Worm (Caenorhabditis elegans) whole organism, L2 larva: ENCODE data around the gene mrp-5.

Experiments used
- C34F6.9 ChIP-seq: fragments of 150-350 bp; optimal IDR thresholded peaks from 2 replicates; lab custom pipeline; 2014; ENCODE audit warnings: missing biosample characterization, missing genetic modification characterization
- F13H6.1 ChIP-seq: sonication (generic microtip); optimal IDR thresholded peaks from 2 replicates; lab custom pipeline; 2016; ENCODE audit warnings: missing genetic modification characterization, missing compliant biosample characterization
- R02D3.7 ChIP-seq: fragments of 150-350 bp; optimal IDR thresholded peaks from 2 replicates; lab custom pipeline; 2014; ENCODE audit warnings: missing biosample characterization, missing genetic modification characterization
- alr-1 ChIP-seq: fragments of 150-350 bp; optimal IDR thresholded peaks from 2 replicates; lab custom pipeline; 2014; ENCODE audit warnings: missing biosample characterization, missing genetic modification characterization
- aly-2 ChIP-seq: fragments of 150-350 bp; optimal IDR thresholded peaks from 2 replicates; lab custom pipeline; 2014; ENCODE audit warnings: missing biosample characterization, missing genetic modification characterization
- ama-1 ChIP-seq: fragments of 150-350 bp; optimal IDR thresholded peaks from 2 replicates; lab custom pipeline; 2018; ENCODE audit warnings: inconsistent platforms
- ceh-16 ChIP-seq: fragments of 150-350 bp; optimal IDR thresholded peaks from 2 replicates; lab custom pipeline; 2014; ENCODE audit warnings: missing biosample characterization, missing genetic modification characterization
- ceh-82 ChIP-seq: fragments of 150-350 bp; optimal IDR thresholded peaks from 2 replicates; lab custom pipeline; 2014; ENCODE audit warnings: missing biosample characterization, missing genetic modification characterization
- crh-2 ChIP-seq: sonication (generic microtip); optimal IDR thresholded peaks from 2 replicates; lab custom pipeline; 2017; ENCODE audit warnings: missing biosample characterization, missing genetic modification characterization
- dmd-4 ChIP-seq: sonication (generic microtip); optimal IDR thresholded peaks from 2 replicates; lab custom pipeline; 2017; ENCODE audit warnings: missing biosample characterization, missing genetic modification characterization
- egl-27 ChIP-seq: sonication (generic microtip); optimal IDR thresholded peaks from 3 replicates; lab custom pipeline; 2017; ENCODE audit warnings: missing biosample characterization, missing genetic modification reagents, missing genetic modification characterization
- fos-1 ChIP-seq: fragments of 150-350 bp; optimal IDR thresholded peaks from 2 replicates; lab custom pipeline; 2014; ENCODE audit warnings: missing biosample characterization, missing genetic modification characterization
- gmeb-1 ChIP-seq: fragments of 150-350 bp; optimal IDR thresholded peaks from 2 replicates; lab custom pipeline; 2014; ENCODE audit warnings: missing biosample characterization, missing genetic modification characterization
- lin-13 ChIP-seq: fragments of 150-350 bp; optimal IDR thresholded peaks from 2 replicates; lab custom pipeline; 2014; ENCODE audit warnings: missing biosample characterization, missing genetic modification reagents, missing genetic modification characterization
- lin-39 ChIP-seq: fragments of 150-350 bp; optimal IDR thresholded peaks from 2 replicates; lab custom pipeline; 2014; ENCODE audit warnings: missing biosample characterization, missing genetic modification reagents, missing genetic modification characterization
- lsy-2 ChIP-seq, 2 experiments: fragments of 150-350 bp in 1 of 2; sonication (generic microtip) in 1 of 2; optimal IDR thresholded peaks; 2 replicates each; lab custom pipeline; 2014 to 2017; ENCODE audit warnings: missing biosample characterization in 2 of 2, missing genetic modification characterization in 2 of 2
- mab-5 ChIP-seq: fragments of 150-350 bp; optimal IDR thresholded peaks from 2 replicates; lab custom pipeline; 2014; ENCODE audit warnings: missing biosample characterization, missing genetic modification characterization
- mdl-1 ChIP-seq, 2 experiments: fragments of 150-350 bp in 1 of 2; sonication (generic microtip) in 1 of 2; optimal IDR thresholded peaks; 2 replicates each; lab custom pipeline; 2017; ENCODE audit warnings: missing biosample characterization in 2 of 2, missing genetic modification characterization in 2 of 2
- nhr-11 ChIP-seq: fragments of 150-350 bp; optimal IDR thresholded peaks from 2 replicates; lab custom pipeline; 2014; ENCODE audit warnings: missing biosample characterization, missing genetic modification characterization
- nhr-12 ChIP-seq: fragments of 150-350 bp; optimal IDR thresholded peaks from 2 replicates; lab custom pipeline; 2014; ENCODE audit warnings: missing biosample characterization, missing genetic modification characterization
- nhr-129 ChIP-seq: fragments of 150-350 bp; optimal IDR thresholded peaks from 2 replicates; lab custom pipeline; 2014; ENCODE audit warnings: missing biosample characterization, missing genetic modification characterization
- nhr-21 ChIP-seq: fragments of 150-350 bp; optimal IDR thresholded peaks from 2 replicates; lab custom pipeline; 2014; ENCODE audit warnings: missing biosample characterization, missing genetic modification characterization
- nhr-237 ChIP-seq: fragments of 150-350 bp; optimal IDR thresholded peaks from 2 replicates; lab custom pipeline; 2014; ENCODE audit warnings: missing biosample characterization, missing genetic modification characterization
- nhr-25 ChIP-seq: fragments of 150-350 bp; sonication (generic microtip); optimal IDR thresholded peaks from 3 replicates; lab custom pipeline; 2014; ENCODE audit warnings: missing biosample characterization, missing genetic modification characterization
- nhr-6 ChIP-seq: fragments of 150-350 bp; optimal IDR thresholded peaks from 2 replicates; lab custom pipeline; 2014; ENCODE audit warnings: missing biosample characterization, missing genetic modification characterization
- nhr-77 ChIP-seq: fragments of 150-350 bp; optimal IDR thresholded peaks from 2 replicates; lab custom pipeline; 2014; ENCODE audit warnings: missing biosample characterization, missing genetic modification characterization
- sem-4 ChIP-seq: fragments of 150-350 bp; optimal IDR thresholded peaks from 2 replicates; lab custom pipeline; 2014; ENCODE audit warnings: missing biosample characterization, missing genetic modification reagents, missing genetic modification characterization
- sma-3 ChIP-seq: sonication (generic microtip); optimal IDR thresholded peaks from 2 replicates; lab custom pipeline; 2016; ENCODE audit warnings: missing genetic modification reagents, missing genetic modification characterization, missing compliant biosample characterization
- sma-9 ChIP-seq, 2 experiments: fragments of 150-350 bp in 1 of 2; sonication (generic microtip) in 1 of 2; optimal IDR thresholded peaks; 2 replicates each; lab custom pipeline; 2014 to 2016; ENCODE audit warnings: missing genetic modification characterization in 2 of 2, mild to moderate bottlenecking in 1 of 2, missing biosample characterization in 1 of 2, missing compliant biosample characterization in 1 of 2, missing genetic modification reagents in 1 of 2, moderate library complexity in 1 of 2
- snpc-4 ChIP-seq: fragments of 150-350 bp; optimal IDR thresholded peaks from 2 replicates; lab custom pipeline; 2014; ENCODE audit warnings: missing biosample characterization, missing genetic modification characterization
- unc-39 ChIP-seq: fragments of 150-350 bp; optimal IDR thresholded peaks from 2 replicates; lab custom pipeline; 2014; ENCODE audit warnings: missing biosample characterization, missing genetic modification characterization
- unc-55 ChIP-seq: fragments of 150-350 bp; sonication (generic microtip); optimal IDR thresholded peaks from 3 replicates; lab custom pipeline; 2014; ENCODE audit warnings: missing biosample characterization, missing genetic modification reagents, missing genetic modification characterization
- unc-62 ChIP-seq: fragments of 150-350 bp; optimal IDR thresholded peaks from 2 replicates; lab custom pipeline; 2014; ENCODE audit warnings: missing biosample characterization, missing genetic modification reagents, missing genetic modification characterization
- zag-1 ChIP-seq: fragments of 150-350 bp; optimal IDR thresholded peaks from 2 replicates; lab custom pipeline; 2014; ENCODE audit warnings: missing biosample characterization, missing genetic modification characterization
- ztf-1 ChIP-seq: fragments of 200-800 bp; sonication (Bioruptor generic); conservative IDR thresholded peaks from 2 replicates; pipeline ENCODE4 v1.3.6; 2022; ENCODE audit warnings: missing genetic modification characterization, missing compliant biosample characterization
- ztf-11 ChIP-seq: sonication (generic microtip); optimal IDR thresholded peaks from 2 replicates; lab custom pipeline; 2017; ENCODE audit warnings: missing biosample characterization, missing genetic modification characterization

Gene mrp-5

DNA sequence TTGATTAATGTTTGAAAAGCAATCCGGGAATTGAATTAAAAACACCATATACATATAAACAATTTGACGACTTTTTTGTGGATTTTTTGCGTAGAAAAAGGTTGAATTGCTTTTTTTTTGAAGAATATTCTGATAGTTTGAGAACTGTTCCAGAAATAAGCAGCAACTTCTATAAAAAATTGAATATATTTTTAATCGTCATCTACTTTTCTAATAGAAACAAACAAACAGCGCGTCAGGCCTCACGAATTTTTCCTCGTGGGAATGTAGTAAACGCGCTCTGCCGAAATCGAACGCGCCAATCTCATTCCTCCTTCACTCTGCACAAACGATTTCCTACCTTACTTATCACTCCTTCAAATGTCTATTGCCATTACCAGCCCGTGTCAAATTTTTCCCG lies 18.1 kb upstream of the mrp-5 start, which contains the start of gene rgs-11:
Gene rgs-11 (plus strand): TSS at position 301 of the 400 bp plus-strand sequence.
- TF ChIP-seq fos-1 (tag; lab: Kevin White, UChicago) (no peak), nhr-237 (tag; lab: Kevin White, UChicago) (no peak), lin-39 (no peak), lsy-2 (tag; optimal IDR thresholded peaks at IDR 0.05; lab: Kevin White, UChicago) (no peak), nhr-21 (tag; lab: Kevin White, UChicago) (no peak), ztf-11 (tag; lab: Kevin White, UChicago) (no peak), egl-27 (tag; lab: Kevin White, UChicago) (no peak), crh-2 (tag; lab: Kevin White, UChicago) (no peak), gmeb-1 (tag; lab: Kevin White, UChicago) (no peak), nhr-11 (no peak), snpc-4 (tag; lab: Kevin White, UChicago) (no peak), zag-1 (no peak)
- TF ChIP-seq, all 48 proteins: peak for 0

DNA sequence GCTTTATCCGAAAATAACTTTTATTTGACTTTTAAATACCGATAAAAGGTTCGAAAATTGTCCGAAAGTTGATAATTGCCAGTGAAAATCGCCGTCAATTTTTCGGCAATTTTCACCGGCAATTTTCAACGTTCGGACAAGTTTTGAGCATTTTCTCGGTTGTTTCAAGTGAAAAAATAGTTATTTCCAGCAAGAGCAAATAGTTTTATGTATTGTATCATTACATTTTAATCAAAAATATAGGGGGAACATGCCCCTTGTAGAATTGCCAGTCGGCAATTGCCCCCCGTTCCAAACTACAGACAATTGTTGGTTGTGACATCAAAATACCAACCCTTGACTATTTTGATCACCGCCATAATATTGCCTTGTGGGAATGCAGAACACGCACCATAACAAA lies 16.3 kb upstream of the mrp-5 start, which contains the start of gene rgs-10:
Gene rgs-10 (plus strand): TSS at position 301 of the 400 bp plus-strand sequence.
- TF ChIP-seq nhr-25 = no peak
- TF ChIP-seq sma-9 (GFP tag; optimal IDR thresholded peaks at IDR 0.05; lab: Kevin White, UChicago) = no peak
- no peak for TF ChIP-seq sma-9 (tag; optimal IDR thresholded peaks at IDR 0.05; lab: Kevin White, UChicago)
- no peak for TF ChIP-seq gmeb-1 (tag; lab: Kevin White, UChicago)
- no peak for TF ChIP-seq nhr-129 (tag; lab: Kevin White, UChicago)
- no peak for TF ChIP-seq crh-2 (tag; lab: Kevin White, UChicago)
- TF ChIP-seq lsy-2 (tag; optimal IDR thresholded peaks at IDR 0.05; lab: Kevin White, UChicago) = no peak
- TF ChIP-seq ama-1 (lab: Kevin White, UChicago) = no peak
- TF ChIP-seq nhr-6 (tag; lab: Kevin White, UChicago) = no peak
- TF ChIP-seq mab-5 (tag; lab: Kevin White, UChicago) = no peak
- TF ChIP-seq R02D3.7 (tag; lab: Kevin White, UChicago) = no peak
- TF ChIP-seq egl-27 (tag; lab: Kevin White, UChicago) = no peak
- TF ChIP-seq mdl-1 (tag; optimal IDR thresholded peaks at IDR 0.05; lab: Kevin White, UChicago) = no peak
- TF ChIP-seq ceh-82 (tag; lab: Kevin White, UChicago) = no peak
- TF ChIP-seq unc-55 (GFP tag; lab: Kevin White, UChicago) = no peak
- no peak for TF ChIP-seq aly-2
- no peak for TF ChIP-seq unc-62 (GFP tag; lab: Kevin White, UChicago)
- TF ChIP-seq sem-4 (tag; lab: Kevin White, UChicago) = no peak
- TF ChIP-seq nhr-12 (tag; lab: Kevin White, UChicago) = no peak

DNA sequence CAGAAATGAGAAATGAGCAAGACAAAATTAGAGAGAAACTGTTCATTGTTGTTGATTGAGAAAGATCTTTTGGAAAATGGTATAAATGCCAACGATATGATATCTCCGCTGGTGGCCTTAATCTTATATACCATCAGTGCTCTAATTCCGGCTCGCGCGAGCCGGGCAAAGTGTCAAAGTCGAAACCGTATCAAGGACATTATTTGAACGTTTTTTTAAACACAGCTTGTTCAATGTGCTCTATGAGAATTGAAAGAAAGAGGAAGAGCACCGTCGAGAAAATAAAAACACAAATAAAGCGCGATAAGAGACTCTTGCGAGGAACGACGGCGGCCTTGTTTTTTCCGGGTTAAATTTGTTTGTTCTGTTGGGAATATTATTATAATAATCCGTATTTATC lies 15.4 kb upstream of the mrp-5 start, which contains the start of gene idpp-3:
Gene idpp-3 (minus strand): TSS at position 101 of the 400 bp plus-strand sequence.
- TF ChIP-seq dmd-4 (tag; lab: Kevin White, UChicago) (no peak), lin-13 (GFP tag; lab: Kevin White, UChicago) (no peak), alr-1 (tag; lab: Kevin White, UChicago) (no peak), C34F6.9 (tag; lab: Kevin White, UChicago) (no peak), unc-39 (no peak), lsy-2 (tag; optimal IDR thresholded peaks at IDR 0.05; lab: Kevin White, UChicago) (no peak), ztf-1 (GFP tag; lab: Robert Waterston, UW) (no peak), nhr-25 (no peak), sma-3 (no peak), sma-9 (GFP tag; optimal IDR thresholded peaks at IDR 0.05; lab: Kevin White, UChicago) (no peak), sma-9 (tag; optimal IDR thresholded peaks at IDR 0.05; lab: Kevin White, UChicago) (no peak), sem-4 (tag; lab: Kevin White, UChicago) (no peak), aly-2 (no peak), F13H6.1 (tag; lab: Kevin White, UChicago) (no peak), ama-1 (lab: Kevin White, UChicago) (no peak), mdl-1 (tag; optimal IDR thresholded peaks at IDR 0.05; lab: Kevin White, UChicago) (no peak)

DNA sequence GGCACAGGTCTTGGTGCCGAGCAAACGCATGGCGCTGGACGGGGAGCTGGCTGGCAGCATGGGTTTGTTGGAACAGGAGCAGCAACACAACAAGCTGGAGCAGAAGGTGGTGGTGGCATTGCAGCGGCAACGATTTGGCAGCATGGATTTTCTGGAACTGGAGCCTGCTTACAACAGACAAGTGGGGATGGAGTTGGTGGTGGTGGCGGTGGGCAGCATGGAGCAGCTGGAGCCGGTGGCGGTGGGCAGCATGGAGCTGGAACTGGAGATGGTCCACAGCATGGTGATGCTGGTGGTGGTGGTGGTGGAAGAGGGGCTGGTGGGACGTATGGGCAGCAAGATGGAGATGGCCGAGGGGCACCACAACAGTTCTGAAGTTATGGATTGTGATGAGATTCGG lies 14.7 kb upstream of the mrp-5 start:
- TF ChIP-seq dmd-4 (tag; lab: Kevin White, UChicago) (no peak), nhr-77 (tag; lab: Kevin White, UChicago) (no peak), sma-9 (GFP tag; optimal IDR thresholded peaks at IDR 0.05; lab: Kevin White, UChicago) (no peak), sma-9 (tag; optimal IDR thresholded peaks at IDR 0.05; lab: Kevin White, UChicago) (no peak), nhr-129 (tag; lab: Kevin White, UChicago) (no peak), nhr-237 (tag; lab: Kevin White, UChicago) (no peak), snpc-4 (tag; lab: Kevin White, UChicago) (no peak), sem-4 (tag; lab: Kevin White, UChicago) (no peak), unc-62 (GFP tag; lab: Kevin White, UChicago) (no peak), ceh-16 (no peak), nhr-11 (no peak)
